Fruit fly (Drosophila melanogaster): Measurements from ENCODE around the gene CG6733.

- TF ChIP-seq CG14655 (GFP tag; optimal IDR thresholded peaks at IDR 0.05) (no peak), CG13204 (GFP tag; optimal IDR thresholded peaks at IDR 0.05) (no peak), CG9948 (tag; optimal IDR thresholded peaks at IDR 0.05) (no peak), fd96Ca (GFP tag; IDR thresholded peaks at IDR 0.05) (no peak), EcR (GFP tag; optimal IDR thresholded peaks at IDR 0.05) (no peak), CG12605 (GFP tag; IDR thresholded peaks at IDR 0.05) (no peak), Snoo (tag; optimal IDR thresholded peaks at IDR 0.05) (no peak), Pif1A (GFP tag; optimal IDR thresholded peaks at IDR 0.05) (no peak)
Observed at dm6 chr3R:23131341-23131884, 33.9 kb downstream of the CG6733 start.

Data from whole organism, pupa.